Worm (Caenorhabditis elegans): ENCODE data around the gene H23N18.5.

DNA sequence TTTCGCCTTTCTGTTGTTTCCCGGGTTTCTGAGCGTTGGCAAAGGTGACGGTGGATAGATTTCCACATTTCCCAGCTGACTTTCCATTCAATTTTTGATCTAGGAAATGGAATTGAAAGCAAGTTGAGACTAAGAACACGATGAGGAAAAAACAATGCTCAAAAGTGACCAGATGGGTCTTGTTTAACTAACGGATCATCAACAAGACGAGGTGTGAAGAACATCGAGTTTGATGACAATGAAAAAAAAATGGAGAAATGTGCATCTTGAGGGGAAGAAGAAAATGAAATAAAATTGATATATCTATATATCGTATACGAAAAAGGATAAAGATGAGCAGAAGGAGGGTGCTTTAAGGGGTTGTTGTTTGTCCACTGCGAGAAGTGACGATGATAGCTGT, 34.6 kb downstream of the H23N18.5 start, which contains the start of gene T19H12.6:
- no peak for TF ChIP-seq dao-5 (tag; optimal IDR thresholded peaks at IDR 0.05)
- no peak for TF ChIP-seq him-1 (tag; optimal IDR thresholded peaks at IDR 0.05)
- no peak for TF ChIP-seq W03F9.2 (tag; optimal IDR thresholded peaks at IDR 0.05)

Data from whole organism, L4/young adult.